Fruit fly (Drosophila melanogaster): ENCODE measurements around the gene Adh.

DNA sequence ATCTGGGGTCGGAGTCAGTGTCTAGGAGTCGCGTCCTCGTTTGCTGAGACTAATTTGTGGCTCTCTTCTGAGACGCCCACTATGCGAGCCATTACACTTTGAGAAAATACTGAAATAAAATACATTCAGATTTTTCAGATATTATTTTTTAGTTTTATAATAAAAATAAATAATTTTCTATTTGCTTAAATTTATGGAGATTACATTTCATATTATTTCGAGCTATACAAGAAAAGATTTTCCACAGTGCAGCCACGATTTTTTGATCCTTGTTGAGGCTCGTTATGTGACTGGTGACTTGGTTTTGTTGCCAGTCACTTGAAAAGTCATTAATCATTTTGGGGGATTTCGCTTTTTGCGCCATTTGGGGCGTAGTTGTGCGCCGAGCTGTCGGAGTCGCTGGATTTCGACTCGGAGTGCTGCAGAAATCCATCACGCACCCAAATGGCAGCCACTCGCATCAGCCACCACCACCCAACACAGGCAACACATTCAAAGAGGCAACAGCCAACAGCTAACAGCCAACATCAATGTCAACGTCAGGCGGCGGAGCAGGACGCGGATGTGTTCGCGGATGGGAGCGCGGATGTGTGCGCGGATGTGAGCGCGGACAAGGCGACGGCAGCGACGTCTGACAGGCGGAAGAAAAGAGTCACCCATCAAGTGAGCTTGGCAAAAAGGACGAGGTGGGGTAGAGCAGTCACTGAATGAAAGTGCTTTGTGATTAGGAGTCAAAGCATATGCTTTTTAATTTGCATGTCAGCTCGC, 28.5 kb upstream of the Adh start:
- TF ChIP-seq CG8478 (optimal IDR thresholded peaks at IDR 0.05) (no peak), CTCF (optimal IDR thresholded peaks at IDR 0.05) (peak in 1 of 2 experiments; percentile 14)

Data from S2 (cell line).